Worm (Caenorhabditis elegans): Measurements from ENCODE around the gene ccdc-55.
A peak's percentile ranks its signal among the peaks of the same experiment; 100 is the strongest.

ccdc-55 gene

DNA sequence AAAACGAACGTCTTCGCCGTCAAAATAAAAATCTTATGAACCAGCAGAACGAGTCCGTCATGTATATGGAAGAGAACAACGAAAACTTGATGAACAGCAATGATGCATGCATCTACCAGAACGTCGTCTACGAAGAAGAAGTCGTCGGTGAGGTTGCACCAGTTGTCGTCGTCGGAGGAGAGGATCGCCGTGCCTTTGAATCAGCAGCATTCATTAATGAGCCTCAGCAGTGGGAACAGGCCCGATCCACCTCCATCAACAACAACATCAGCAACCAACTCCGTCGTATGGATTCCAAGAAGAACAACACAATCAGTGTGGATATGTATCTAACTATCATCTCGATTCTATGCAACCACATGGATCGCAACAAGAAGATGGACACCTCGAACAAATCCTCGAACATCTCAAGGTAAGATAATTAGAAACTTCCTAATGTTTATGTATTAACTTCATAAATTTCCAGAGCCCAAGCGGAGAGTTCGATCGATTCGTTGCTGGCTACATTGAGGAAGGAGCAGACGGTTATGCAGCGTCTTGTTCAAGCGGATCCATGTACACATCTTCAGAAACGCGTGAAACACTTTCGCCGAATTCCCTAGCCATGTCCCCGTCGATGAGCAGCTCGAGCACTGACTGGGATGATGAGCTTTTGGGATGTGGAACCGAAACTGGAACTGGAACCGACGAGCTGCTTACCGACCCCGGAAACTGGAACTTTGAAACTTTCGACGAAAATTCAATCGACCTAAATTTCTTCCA is 26.0 kb upstream of the ccdc-55 start:
- TF ChIP-seq lin-13 (GFP tag; optimal IDR thresholded peaks at IDR 0.05) (peak; percentile 19), unc-39 (tag; optimal IDR thresholded peaks at IDR 0.05) (no peak)

DNA sequence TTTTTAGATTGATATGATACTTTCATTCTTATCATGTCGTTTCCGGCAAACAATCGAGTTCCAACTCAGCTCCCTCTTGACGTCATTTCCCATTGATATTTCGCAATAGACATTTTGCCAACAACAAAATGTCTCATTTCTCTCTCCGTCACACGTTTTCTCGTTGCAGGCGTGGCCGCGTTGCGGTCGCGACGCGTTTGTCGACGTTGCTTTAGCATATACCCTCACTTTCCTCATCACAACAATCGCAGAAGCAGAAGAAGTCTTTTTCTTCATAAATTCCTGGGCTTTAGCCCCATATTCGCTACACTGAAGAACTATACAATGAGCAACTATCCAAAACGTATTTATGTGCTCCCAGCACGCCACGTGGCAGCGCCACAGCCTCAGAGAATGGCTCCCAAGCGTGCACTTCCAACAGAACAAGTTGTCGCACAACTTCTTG is 25.1 kb upstream of the ccdc-55 start, which contains the start of gene xbp-1:
Gene xbp-1, plus strand, starts transcription at position 151 of the 445 bp plus-strand sequence.
- peak; percentile 97 for TF ChIP-seq nhr-129 (tag; optimal IDR thresholded peaks at IDR 0.05)
- TF ChIP-seq unc-62 (GFP tag; optimal IDR thresholded peaks at IDR 0.05), result no peak
- peak; percentile 91 for TF ChIP-seq sma-9 (GFP tag; optimal IDR thresholded peaks at IDR 0.05)
- TF ChIP-seq sma-9 (tag; optimal IDR thresholded peaks at IDR 0.05), result no peak
- TF ChIP-seq lsy-2 (tag; optimal IDR thresholded peaks at IDR 0.05), result peak; percentile 70 to 90
- peak; percentile 74 for TF ChIP-seq zag-1 (tag; optimal IDR thresholded peaks at IDR 0.05)
- no peak for TF ChIP-seq R02D3.7 (tag; optimal IDR thresholded peaks at IDR 0.05)
- TF ChIP-seq Y55F3AM.14 (GFP tag; optimal IDR thresholded peaks at IDR 0.05), result peak; percentile 81
- no peak for TF ChIP-seq lin-39 (tag; optimal IDR thresholded peaks at IDR 0.05)
- peak; percentile 100 for TF ChIP-seq crh-2 (tag; optimal IDR thresholded peaks at IDR 0.05)
- no peak for TF ChIP-seq nhr-77 (tag; optimal IDR thresholded peaks at IDR 0.05)
- peak; percentile 64 for TF ChIP-seq blmp-1 (tag; optimal IDR thresholded peaks at IDR 0.05; ENCODE audit: insufficient read depth)
- TF ChIP-seq alr-1 (tag; optimal IDR thresholded peaks at IDR 0.05), result peak; percentile 31
- no peak for TF ChIP-seq ztf-1 (GFP tag; conservative IDR thresholded peaks at IDR 0.05)
- no peak for TF ChIP-seq elt-3 (tag; optimal IDR thresholded peaks at IDR 0.05)
- no peak for TF ChIP-seq ztf-11 (tag; optimal IDR thresholded peaks at IDR 0.05)
- no peak for TF ChIP-seq aly-2 (tag; optimal IDR thresholded peaks at IDR 0.05)
- TF ChIP-seq nhr-11 (tag; optimal IDR thresholded peaks at IDR 0.05), result no peak
- TF ChIP-seq ceh-16 (tag; optimal IDR thresholded peaks at IDR 0.05), result no peak
- no peak for TF ChIP-seq nhr-12 (tag; optimal IDR thresholded peaks at IDR 0.05)
- TF ChIP-seq ztf-4 (tag; optimal IDR thresholded peaks at IDR 0.05), result peak; percentile 92
- no peak for TF ChIP-seq peb-1 (tag; optimal IDR thresholded peaks at IDR 0.05)
- TF ChIP-seq skn-1 (tag; optimal IDR thresholded peaks at IDR 0.05), result peak; percentile 85
- TF ChIP-seq sem-4 (tag; optimal IDR thresholded peaks at IDR 0.05), result peak; percentile 80
- TF ChIP-seq lin-13 (GFP tag; optimal IDR thresholded peaks at IDR 0.05), result peak; percentile 85
- peak; percentile 96 for TF ChIP-seq unc-55 (GFP tag; optimal IDR thresholded peaks at IDR 0.05)
- TF ChIP-seq sma-3 (GFP tag; optimal IDR thresholded peaks at IDR 0.05), result peak; percentile 78
- TF ChIP-seq nhr-25 (tag; optimal IDR thresholded peaks at IDR 0.05), result peak; percentile 81
- no peak for TF ChIP-seq ZK546.5 (tag; optimal IDR thresholded peaks at IDR 0.05)
- peak; percentile 89 for TF ChIP-seq nhr-21 (tag; optimal IDR thresholded peaks at IDR 0.05)
- TF ChIP-seq nhr-6 (tag; optimal IDR thresholded peaks at IDR 0.05), result peak; percentile 45
- TF ChIP-seq dmd-4 (tag; optimal IDR thresholded peaks at IDR 0.05), result no peak
- TF ChIP-seq gmeb-1 (tag; optimal IDR thresholded peaks at IDR 0.05), result peak; percentile 67
- no peak for TF ChIP-seq unc-39 (tag; optimal IDR thresholded peaks at IDR 0.05)
- TF ChIP-seq mbf-1 (tag; optimal IDR thresholded peaks at IDR 0.05), result no peak
- peak; percentile 89 for TF ChIP-seq F13H6.1 (tag; optimal IDR thresholded peaks at IDR 0.05)
- TF ChIP-seq elt-1 (tag; optimal IDR thresholded peaks at IDR 0.05), result no peak
- TF ChIP-seq nhr-237 (tag; optimal IDR thresholded peaks at IDR 0.05), result no peak
- no peak for TF ChIP-seq nhr-23 (tag; optimal IDR thresholded peaks at IDR 0.05)
- TF ChIP-seq C34F6.9 (tag; optimal IDR thresholded peaks at IDR 0.05), result peak; percentile 99
- peak; percentile 87 for TF ChIP-seq egl-27 (tag; optimal IDR thresholded peaks at IDR 0.05)
- peak; percentile 31 to 72 for TF ChIP-seq mdl-1 (tag; optimal IDR thresholded peaks at IDR 0.05)
- no peak for TF ChIP-seq ceh-82 (tag; optimal IDR thresholded peaks at IDR 0.05)
- TF ChIP-seq ama-1 (optimal IDR thresholded peaks at IDR 0.05), result peak; percentile 92
- TF ChIP-seq fos-1 (tag; optimal IDR thresholded peaks at IDR 0.05), result peak; percentile 99
- TF ChIP-seq snpc-4 (tag; optimal IDR thresholded peaks at IDR 0.05), result peak; percentile 52
- peak; percentile 55 for TF ChIP-seq mab-5 (tag; optimal IDR thresholded peaks at IDR 0.05)
- TF ChIP-seq nhr-10 (tag; optimal IDR thresholded peaks at IDR 0.05), result peak; percentile 69
- peak; percentile 87 for TF ChIP-seq lin-11 (tag; optimal IDR thresholded peaks at IDR 0.05)

Measured in whole organism, L2 larva.